In genomic region chrX:12670385-12670784, ce11 we compare ENCODE assay signal across 4 worm cellular contexts.
TF ChIP-seq lines count a peak whose summit lies in the region.

No protein-coding gene starts in this region.

TF ChIP-seq in whole organism, L2 larva, 48 proteins besides CTCF, POLR2A, EP300 and RAD21 (continues in another document):
- TF ChIP-seq snpc-4 (tag; optimal IDR thresholded peaks at IDR 0.05; lab: Kevin White, UChicago) (peak; percentile 38), R02D3.7 (tag; optimal IDR thresholded peaks at IDR 0.05; lab: Kevin White, UChicago) (no peak), unc-62 (GFP tag; optimal IDR thresholded peaks at IDR 0.05; lab: Kevin White, UChicago) (no peak), nhr-237 (tag; optimal IDR thresholded peaks at IDR 0.05; lab: Kevin White, UChicago) (peak; percentile 15), nhr-129 (tag; optimal IDR thresholded peaks at IDR 0.05; lab: Kevin White, UChicago) (peak; percentile 95), mab-5 (tag; optimal IDR thresholded peaks at IDR 0.05; lab: Kevin White, UChicago) (peak; percentile 83), unc-55 (GFP tag; optimal IDR thresholded peaks at IDR 0.05; lab: Kevin White, UChicago) (peak; percentile 91), crh-2 (tag; optimal IDR thresholded peaks at IDR 0.05; lab: Kevin White, UChicago) (peak; percentile 88), nhr-25 (tag; optimal IDR thresholded peaks at IDR 0.05; lab: Kevin White, UChicago) (peak; percentile 81), mdl-1 (tag; optimal IDR thresholded peaks at IDR 0.05; lab: Kevin White, UChicago) (peak; percentile 51 to 62), aly-2 (tag; optimal IDR thresholded peaks at IDR 0.05; lab: Kevin White, UChicago) (no peak), lin-13 (GFP tag; optimal IDR thresholded peaks at IDR 0.05; lab: Kevin White, UChicago) (peak; percentile 57), nhr-6 (tag; optimal IDR thresholded peaks at IDR 0.05; lab: Kevin White, UChicago) (peak; percentile 92), nhr-10 (tag; optimal IDR thresholded peaks at IDR 0.05; lab: Kevin White, UChicago) (no peak), F13H6.1 (tag; optimal IDR thresholded peaks at IDR 0.05; lab: Kevin White, UChicago) (peak; percentile 91), fos-1 (tag; optimal IDR thresholded peaks at IDR 0.05; lab: Kevin White, UChicago) (peak; percentile 87), mbf-1 (tag; optimal IDR thresholded peaks at IDR 0.05; lab: Kevin White, UChicago) (no peak), lin-11 (tag; optimal IDR thresholded peaks at IDR 0.05; lab: Kevin White, UChicago) (peak; percentile 65), sem-4 (tag; optimal IDR thresholded peaks at IDR 0.05; lab: Kevin White, UChicago) (peak; percentile 87), sma-9 (GFP tag; optimal IDR thresholded peaks at IDR 0.05; lab: Kevin White, UChicago) (peak; percentile 91), sma-9 (tag; optimal IDR thresholded peaks at IDR 0.05; lab: Kevin White, UChicago) (no peak), Y55F3AM.14 (GFP tag; optimal IDR thresholded peaks at IDR 0.05; lab: Kevin White, UChicago) (no peak), lsy-2 (tag; optimal IDR thresholded peaks at IDR 0.05; lab: Kevin White, UChicago) (peak; percentile 39 to 78)

TF ChIP-seq in whole organism, L4 larva, 104 proteins besides CTCF, POLR2A, EP300 and RAD21 (continues in another document):
- TF ChIP-seq snpc-4 (tag; optimal IDR thresholded peaks at IDR 0.05; lab: Kevin White, UChicago) (no peak), T20F7.1 (GFP tag; optimal IDR thresholded peaks at IDR 0.05; lab: Kevin White, UChicago) (no peak), lin-15B (tag; optimal IDR thresholded peaks at IDR 0.05; lab: Kevin White, UChicago) (no peak), daf-16 (GFP tag; optimal IDR thresholded peaks at IDR 0.05; lab: Kevin White, UChicago) (peak in 1 of 2 experiments; percentile 30), daf-16 (tag; optimal IDR thresholded peaks at IDR 0.05; lab: Kevin White, UChicago) (peak; percentile 56), unc-130 (GFP tag; optimal IDR thresholded peaks at IDR 0.05; lab: Kevin White, UChicago) (no peak), lsy-2 (tag; optimal IDR thresholded peaks at IDR 0.05; lab: Kevin White, UChicago) (peak; percentile 77 to 81), dve-1 (tag; optimal IDR thresholded peaks at IDR 0.05; lab: Kevin White, UChicago; ENCODE audit: insufficient read depth) (peak; percentile 75), spr-1 (tag; optimal IDR thresholded peaks at IDR 0.05; lab: Kevin White, UChicago) (peak; percentile 30), Y105C5A.15 (GFP tag; IDR thresholded peaks at IDR 0.05; lab: Robert Waterston, UW) (no peak), aha-1 (tag; lab: Kevin White, UChicago) (peak; percentile 48), nhr-25 (tag; optimal IDR thresholded peaks at IDR 0.05; lab: Kevin White, UChicago; ENCODE audit: borderline replicate concordance, insufficient read depth) (peak; percentile 17), jun-1 (tag; optimal IDR thresholded peaks at IDR 0.05; lab: Kevin White, UChicago) (peak; percentile 42), dmd-6 (GFP tag; IDR thresholded peaks at IDR 0.05; lab: Robert Waterston, UW) (peak; percentile 68), Y48G9A.11 (GFP tag; IDR thresholded peaks at IDR 0.05; lab: Robert Waterston, UW) (no peak), daf-12 (tag; optimal IDR thresholded peaks at IDR 0.05; lab: Kevin White, UChicago) (no peak), F26F4.8 (GFP tag; conservative IDR thresholded peaks at IDR 0.05; lab: Robert Waterston, UW) (no peak), php-3 (GFP tag; IDR thresholded peaks at IDR 0.05; lab: Robert Waterston, UW) (no peak), ceh-28 (tag; optimal IDR thresholded peaks at IDR 0.05; lab: Kevin White, UChicago) (peak; percentile 40), hlh-11 (tag; optimal IDR thresholded peaks at IDR 0.05; lab: Kevin White, UChicago) (peak; percentile 86), nhr-77 (tag; optimal IDR thresholded peaks at IDR 0.05; lab: Kevin White, UChicago) (peak; percentile 15), nhr-11 (tag; optimal IDR thresholded peaks at IDR 0.05; lab: Kevin White, UChicago) (peak; percentile 86), aly-2 (tag; optimal IDR thresholded peaks at IDR 0.05; lab: Kevin White, UChicago) (no peak), ZK337.2 (GFP tag; IDR thresholded peaks at IDR 0.05; lab: Robert Waterston, UW) (no peak)

TF ChIP-seq in whole organism, late embryonic, 69 proteins besides CTCF, POLR2A, EP300 and RAD21 (continues in another document):
- TF ChIP-seq pha-2 (tag; optimal IDR thresholded peaks at IDR 0.05; lab: Kevin White, UChicago) (peak; percentile 6), npax-4 (tag; optimal IDR thresholded peaks at IDR 0.05; lab: Kevin White, UChicago) (peak; percentile 2), ceh-14 (tag; optimal IDR thresholded peaks at IDR 0.05; lab: Kevin White, UChicago) (peak; percentile 64), zip-5 (tag; optimal IDR thresholded peaks at IDR 0.05; lab: Kevin White, UChicago) (no peak), C38D4.7 (GFP tag; optimal IDR thresholded peaks at IDR 0.05; lab: Kevin White, UChicago) (no peak), ceh-30 (tag; optimal IDR thresholded peaks at IDR 0.05; lab: Kevin White, UChicago) (peak; percentile 4), fkh-6 (tag; optimal IDR thresholded peaks at IDR 0.05; lab: Kevin White, UChicago) (peak; percentile 42), nfya-1 (tag; optimal IDR thresholded peaks at IDR 0.05; lab: Kevin White, UChicago) (peak; percentile 79), lim-6 (tag; optimal IDR thresholded peaks at IDR 0.05; lab: Kevin White, UChicago) (no peak), pat-9 (tag; optimal IDR thresholded peaks at IDR 0.05; lab: Kevin White, UChicago) (peak; percentile 20), hlh-30 (tag; optimal IDR thresholded peaks at IDR 0.05; lab: Kevin White, UChicago; ENCODE audit: insufficient read depth) (peak; percentile 48), odd-2 (tag; optimal IDR thresholded peaks at IDR 0.05; lab: Kevin White, UChicago) (no peak), ceh-31 (tag; optimal IDR thresholded peaks at IDR 0.05; lab: Kevin White, UChicago) (peak; percentile 90), F13H6.1 (tag; optimal IDR thresholded peaks at IDR 0.05; lab: Kevin White, UChicago) (peak; percentile 34), nhr-232 (tag; optimal IDR thresholded peaks at IDR 0.05; lab: Kevin White, UChicago) (peak; percentile 3), ceh-19 (GFP tag; optimal IDR thresholded peaks at IDR 0.05; lab: Kevin White, UChicago) (peak; percentile 46), unc-55 (GFP tag; optimal IDR thresholded peaks at IDR 0.05; lab: Kevin White, UChicago) (peak; percentile 92), syd-9 (tag; optimal IDR thresholded peaks at IDR 0.05; lab: Kevin White, UChicago) (peak; percentile 58), ref-2 (tag; optimal IDR thresholded peaks at IDR 0.05; lab: Kevin White, UChicago) (peak; percentile 7), elt-4 (tag; optimal IDR thresholded peaks at IDR 0.05; lab: Kevin White, UChicago) (no peak), fkh-10 (GFP tag; optimal IDR thresholded peaks at IDR 0.05; lab: Kevin White, UChicago) (no peak), hlh-8 (tag; optimal IDR thresholded peaks at IDR 0.05; lab: Kevin White, UChicago) (peak; percentile 56), dve-1 (tag; optimal IDR thresholded peaks at IDR 0.05; lab: Kevin White, UChicago) (peak; percentile 56), ceh-48 (tag; optimal IDR thresholded peaks at IDR 0.05; lab: Kevin White, UChicago) (peak; percentile 52), ets-4 (tag; optimal IDR thresholded peaks at IDR 0.05; lab: Kevin White, UChicago) (peak; percentile 5), elt-2 (tag; optimal IDR thresholded peaks at IDR 0.05; lab: Kevin White, UChicago) (peak; percentile 43)

TF ChIP-seq in whole organism, mixed stage, embryonic, 35 proteins besides CTCF, POLR2A, EP300 and RAD21 (continues in another document):
- TF ChIP-seq M03D4.4 (tag; optimal IDR thresholded peaks at IDR 0.05; lab: Kevin White, UChicago) (peak; percentile 48), pha-4 (tag; optimal IDR thresholded peaks at IDR 0.05; lab: Kevin White, UChicago) (peak; percentile 35), nhr-76 (tag; optimal IDR thresholded peaks at IDR 0.05; lab: Kevin White, UChicago) (no peak), ceh-43 (GFP tag; optimal IDR thresholded peaks at IDR 0.05; lab: Kevin White, UChicago) (no peak), ces-1 (GFP tag; optimal IDR thresholded peaks at IDR 0.05; lab: Kevin White, UChicago) (peak; percentile 82), elt-3 (tag; optimal IDR thresholded peaks at IDR 0.05; lab: Kevin White, UChicago) (peak; percentile 55), lin-13 (tag; optimal IDR thresholded peaks at IDR 0.05; lab: Kevin White, UChicago) (no peak), nhr-237 (tag; optimal IDR thresholded peaks at IDR 0.05; lab: Kevin White, UChicago) (peak; percentile 74), mep-1 (tag; optimal IDR thresholded peaks at IDR 0.05; lab: Kevin White, UChicago) (peak; percentile 5), mls-2 (tag; optimal IDR thresholded peaks at IDR 0.05; lab: Kevin White, UChicago) (peak; percentile 76), nhr-28 (tag; optimal IDR thresholded peaks at IDR 0.05; lab: Kevin White, UChicago) (peak; percentile 34), ceh-83 (GFP tag; optimal IDR thresholded peaks at IDR 0.05; lab: Kevin White, UChicago) (no peak), lsy-2 (tag; optimal IDR thresholded peaks at IDR 0.05; lab: Kevin White, UChicago) (peak; percentile 10), tbx-8 (GFP tag; optimal IDR thresholded peaks at IDR 0.05; lab: Kevin White, UChicago) (no peak), sptf-1 (tag; optimal IDR thresholded peaks at IDR 0.05; lab: Kevin White, UChicago) (peak; percentile 68), zip-8 (tag; optimal IDR thresholded peaks at IDR 0.05; lab: Kevin White, UChicago) (no peak), elt-1 (tag; optimal IDR thresholded peaks at IDR 0.05; lab: Kevin White, UChicago; ENCODE audit: borderline replicate concordance, insufficient read depth) (no peak), bed-3 (GFP tag; optimal IDR thresholded peaks at IDR 0.05; lab: Kevin White, UChicago) (no peak), lin-32 (GFP tag; optimal IDR thresholded peaks at IDR 0.05; lab: Kevin White, UChicago) (no peak), snpc-4 (tag; optimal IDR thresholded peaks at IDR 0.05; lab: Kevin White, UChicago) (no peak), nhr-2 (tag; optimal IDR thresholded peaks at IDR 0.05; lab: Kevin White, UChicago) (peak; percentile 13), blmp-1 (tag; optimal IDR thresholded peaks at IDR 0.05; lab: Kevin White, UChicago) (no peak), sem-2 (GFP tag; optimal IDR thresholded peaks at IDR 0.05; lab: Kevin White, UChicago) (no peak), unc-62 (GFP tag; optimal IDR thresholded peaks at IDR 0.05; lab: Kevin White, UChicago) (peak; percentile 89), ceh-39 (tag; optimal IDR thresholded peaks at IDR 0.05; lab: Kevin White, UChicago) (no peak), ham-2 (GFP tag; optimal IDR thresholded peaks at IDR 0.05; lab: Kevin White, UChicago) (peak; percentile 43), unc-120 (tag; optimal IDR thresholded peaks at IDR 0.05; lab: Kevin White, UChicago; ENCODE audit: poor library complexity, severe bottlenecking) (peak; percentile 92), mab-5 (tag; optimal IDR thresholded peaks at IDR 0.05; lab: Kevin White, UChicago) (no peak), ztf-11 (tag; optimal IDR thresholded peaks at IDR 0.05; lab: Kevin White, UChicago) (peak; percentile 10), drap-1 (GFP tag; optimal IDR thresholded peaks at IDR 0.05; lab: Kevin White, UChicago) (peak; percentile 23)
